Fruit fly (Drosophila melanogaster) whole organism, embryonic: Measurements from ENCODE around the gene Pbgs.
A peak's percentile ranks its signal among the peaks of the same experiment; 100 is the strongest.

Source experiments
- ATbp ChIP-seq: fragments of 200-800 bp; sonication (Bioruptor generic); optimal IDR thresholded peaks from 2 replicates; lab custom pipeline; 2017; ENCODE audit warnings: missing biosample characterization, mild to moderate bottlenecking, missing genetic modification characterization, missing genetic modification reagents
- Aef1 ChIP-seq: fragments of 200-800 bp; sonication (Bioruptor generic); IDR thresholded peaks from 3 replicates; pipeline ENCODE4 v1.3.6; 2022; ENCODE audit warnings: missing biosample characterization, missing genetic modification characterization
- Atf3 ChIP-seq: fragments of 200-800 bp; sonication (Bioruptor generic); optimal IDR thresholded peaks from 3 replicates; lab custom pipeline; 2016; ENCODE audit warnings: missing biosample characterization, missing genetic modification characterization
- CG11247 ChIP-seq: fragments of 200-800 bp; sonication (Bioruptor generic); IDR thresholded peaks from 2 replicates; pipeline ENCODE4 v1.3.6; 2022; ENCODE audit warnings: missing biosample characterization, missing genetic modification characterization
- CG11456 ChIP-seq: fragments of 200-800 bp; sonication (Bioruptor generic); IDR thresholded peaks from 3 replicates; pipeline ENCODE4 v1.3.6; 2022; ENCODE audit warnings: missing biosample characterization, missing genetic modification characterization
- CG12769 ChIP-seq: fragments of 200-800 bp; sonication (Bioruptor generic); optimal IDR thresholded peaks from 2 replicates; lab custom pipeline; 2019; ENCODE audit warnings: missing biosample characterization, mild to moderate bottlenecking, missing genetic modification characterization, moderate library complexity
- CG14050 ChIP-seq: fragments of 200-800 bp; sonication (Bioruptor generic); IDR thresholded peaks from 3 replicates; pipeline ENCODE4 v1.3.6; 2022; ENCODE audit warnings: missing biosample characterization, missing genetic modification characterization
- CG14710 ChIP-seq: fragments of 200-800 bp; sonication (Bioruptor generic); optimal IDR thresholded peaks from 3 replicates; lab custom pipeline; 2019; ENCODE audit warnings: missing biosample characterization, mild to moderate bottlenecking, missing genetic modification characterization, moderate library complexity
- CG15269 ChIP-seq: fragments of 200-800 bp; sonication (Bioruptor generic); optimal IDR thresholded peaks from 2 replicates; lab custom pipeline; 2018; ENCODE audit warnings: missing biosample characterization, mild to moderate bottlenecking, missing genetic modification characterization, moderate library complexity
- CG1647 ChIP-seq: fragments of 200-800 bp; sonication (Bioruptor generic); optimal IDR thresholded peaks from 3 replicates; lab custom pipeline; 2016; ENCODE audit warnings: missing biosample characterization, missing genetic modification characterization
- CG16779 ChIP-seq: fragments of 200-800 bp; sonication (Bioruptor generic); IDR thresholded peaks from 2 replicates; pipeline ENCODE4 v1.3.6; 2022; ENCODE audit warnings: missing biosample characterization, missing genetic modification characterization
- CG17359 ChIP-seq: fragments of 200-800 bp; sonication (Bioruptor generic); optimal IDR thresholded peaks from 3 replicates; lab custom pipeline; 2018; ENCODE audit warnings: missing biosample characterization, mild to moderate bottlenecking, missing genetic modification characterization, moderate library complexity
- CG1832 ChIP-seq: fragments of 200-800 bp; sonication (Bioruptor generic); optimal IDR thresholded peaks from 2 replicates; lab custom pipeline; 2017; ENCODE audit warnings: missing biosample characterization, mild to moderate bottlenecking, missing genetic modification characterization, inconsistent platforms
- CG30403 ChIP-seq: fragments of 200-800 bp; sonication (Bioruptor generic); optimal IDR thresholded peaks from 3 replicates; lab custom pipeline; 2016; ENCODE audit warnings: missing biosample characterization, missing genetic modification characterization
- CG4360 ChIP-seq: fragments of 200-800 bp; sonication (Bioruptor generic); IDR thresholded peaks from 2 replicates; pipeline ENCODE4 v1.3.6; 2022; ENCODE audit warnings: missing biosample characterization, missing genetic modification characterization
- CG5953 ChIP-seq: fragments of 200-800 bp; sonication (Bioruptor generic); IDR thresholded peaks from 2 replicates; pipeline ENCODE4 v1.3.6; 2022; ENCODE audit warnings: missing biosample characterization, missing genetic modification characterization
- CG6689 ChIP-seq: fragments of 200-800 bp; sonication (Bioruptor generic); IDR thresholded peaks from 2 replicates; pipeline ENCODE4 v1.3.6; 2022; ENCODE audit warnings: missing biosample characterization, missing genetic modification characterization
- CG6765 ChIP-seq: fragments of 200-800 bp; sonication (Bioruptor generic); optimal IDR thresholded peaks from 3 replicates; lab custom pipeline; 2017; ENCODE audit warnings: missing biosample characterization, mild to moderate bottlenecking, missing genetic modification characterization
- CG8089 ChIP-seq: fragments of 200-800 bp; sonication (Bioruptor generic); optimal IDR thresholded peaks from 3 replicates; lab custom pipeline; 2016; ENCODE audit warnings: missing biosample characterization, missing genetic modification characterization
- CG8388 ChIP-seq: fragments of 200-800 bp; sonication (Bioruptor generic); optimal IDR thresholded peaks from 2 replicates; lab custom pipeline; 2019; ENCODE audit warnings: missing biosample characterization, mild to moderate bottlenecking, missing genetic modification characterization, moderate library complexity
- CG9817 ChIP-seq: fragments of 200-800 bp; sonication (Bioruptor generic); optimal IDR thresholded peaks from 2 replicates; lab custom pipeline; 2018; ENCODE audit warnings: missing biosample characterization, mild to moderate bottlenecking, missing genetic modification characterization, moderate library complexity
- CG9932 ChIP-seq: fragments of 200-800 bp; sonication (Bioruptor generic); IDR thresholded peaks from 2 replicates; pipeline ENCODE4 v1.3.6; 2022; ENCODE audit warnings: missing biosample characterization, missing genetic modification characterization
- CrebB ChIP-seq: fragments of 200-800 bp; sonication (Bioruptor generic); optimal IDR thresholded peaks from 3 replicates; lab custom pipeline; 2018; ENCODE audit warnings: missing biosample characterization, mild to moderate bottlenecking, missing genetic modification characterization
- Dek ChIP-seq: fragments of 200-800 bp; sonication (Bioruptor generic); optimal IDR thresholded peaks from 3 replicates; lab custom pipeline; 2019; ENCODE audit warnings: missing biosample characterization, mild to moderate bottlenecking, missing genetic modification characterization, moderate library complexity
- Doc3 ChIP-seq: fragments of 200-800 bp; sonication (Bioruptor generic); IDR thresholded peaks from 3 replicates; pipeline ENCODE4 v1.3.6; 2022; ENCODE audit warnings: missing biosample characterization, missing genetic modification characterization; ENCODE audit not compliant: partially characterized antibody
- Elba2 ChIP-seq: fragments of 200-800 bp; sonication (Bioruptor generic); optimal IDR thresholded peaks from 3 replicates; lab custom pipeline; 2016; ENCODE audit warnings: missing biosample characterization, missing genetic modification characterization
- HLH4C ChIP-seq: fragments of 200-800 bp; sonication (Bioruptor generic); IDR thresholded peaks from 3 replicates; pipeline ENCODE4 v1.3.6; 2022; ENCODE audit warnings: missing biosample characterization, missing genetic modification characterization; ENCODE audit not compliant: partially characterized antibody
- Max ChIP-seq: fragments of 200-800 bp; sonication (Bioruptor generic); optimal IDR thresholded peaks from 2 replicates; lab custom pipeline; 2016; ENCODE audit warnings: missing biosample characterization, mild to moderate bottlenecking, missing genetic modification characterization
- NC2β ChIP-seq: fragments of 200-800 bp; sonication (Bioruptor generic); optimal IDR thresholded peaks from 2 replicates; lab custom pipeline; 2016; ENCODE audit warnings: missing biosample characterization, missing genetic modification characterization
- Optix ChIP-seq: fragments of 200-800 bp; sonication (Bioruptor generic); IDR thresholded peaks from 3 replicates; pipeline ENCODE4 v1.3.6; 2022; ENCODE audit warnings: missing biosample characterization, missing genetic modification characterization
- YL-1 ChIP-seq: fragments of 200-800 bp; sonication (Bioruptor generic); optimal IDR thresholded peaks from 3 replicates; lab custom pipeline; 2017; ENCODE audit warnings: missing biosample characterization, mild to moderate bottlenecking, missing genetic modification characterization
- ac ChIP-seq: fragments of 200-800 bp; sonication (Bioruptor generic); optimal IDR thresholded peaks from 3 replicates; lab custom pipeline; 2017; ENCODE audit warnings: missing biosample characterization, mild to moderate bottlenecking, missing genetic modification characterization
- br ChIP-seq: fragments of >200 bp; optimal IDR thresholded peaks from 2 replicates; lab custom pipeline; 2017
- ci ChIP-seq: fragments of 200-800 bp; sonication (Bioruptor generic); IDR thresholded peaks from 3 replicates; pipeline ENCODE4 v1.3.6; 2022; ENCODE audit warnings: missing biosample characterization, missing genetic modification characterization
- da ChIP-seq: fragments of 200-800 bp; sonication (Bioruptor generic); optimal IDR thresholded peaks from 2 replicates; lab custom pipeline; 2016; ENCODE audit warnings: missing biosample characterization, missing genetic modification characterization
- danr ChIP-seq: fragments of 200-800 bp; sonication (Bioruptor generic); IDR thresholded peaks from 2 replicates; pipeline ENCODE4 v1.3.6; 2022; ENCODE audit warnings: missing biosample characterization, missing genetic modification characterization
- dpn ChIP-seq, 2 experiments: fragments of 200-800 bp; sonication (Bioruptor generic); optimal IDR thresholded peaks; 3 replicates each; lab custom pipeline; 2016; ENCODE audit warnings: missing biosample characterization in 2 of 2, missing genetic modification characterization in 2 of 2
- gce ChIP-seq: fragments of 200-800 bp; sonication (Bioruptor generic); IDR thresholded peaks from 3 replicates; pipeline ENCODE4 v1.3.6; 2022; ENCODE audit warnings: missing biosample characterization, missing genetic modification characterization
- hbn ChIP-seq: fragments of 200-800 bp; sonication (Bioruptor generic); IDR thresholded peaks from 2 replicates; pipeline ENCODE4 v1.3.6; 2022; ENCODE audit warnings: missing biosample characterization, missing genetic modification characterization; ENCODE audit not compliant: partially characterized antibody
- inv ChIP-seq: fragments of 200-800 bp; sonication (Bioruptor generic); IDR thresholded peaks from 2 replicates; pipeline ENCODE4 v1.3.6; 2022; ENCODE audit warnings: missing biosample characterization, missing genetic modification characterization; ENCODE audit not compliant: partially characterized antibody
- jumu ChIP-seq: fragments of 200-800 bp; sonication (Bioruptor generic); optimal IDR thresholded peaks from 3 replicates; lab custom pipeline; 2016; ENCODE audit warnings: missing biosample characterization, missing genetic modification characterization
- knrl ChIP-seq: fragments of 200-800 bp; sonication (Bioruptor generic); IDR thresholded peaks from 3 replicates; pipeline ENCODE4 v1.3.6; 2022; ENCODE audit warnings: missing biosample characterization, missing genetic modification characterization; ENCODE audit not compliant: partially characterized antibody
- nau ChIP-seq: fragments of 200-800 bp; sonication (Bioruptor generic); optimal IDR thresholded peaks from 3 replicates; lab custom pipeline; 2017; ENCODE audit warnings: missing biosample characterization, mild to moderate bottlenecking, missing genetic modification characterization, missing genetic modification reagents
- onecut ChIP-seq: fragments of 200-800 bp; sonication (Bioruptor generic); IDR thresholded peaks from 2 replicates; pipeline ENCODE4 v1.3.6; 2022; ENCODE audit warnings: missing biosample characterization, missing genetic modification characterization
- otp ChIP-seq: fragments of 200-800 bp; sonication (Bioruptor generic); IDR thresholded peaks from 3 replicates; pipeline ENCODE4, ENCODE4 v1.3.6; 2022; ENCODE audit warnings: missing biosample characterization, missing genetic modification characterization
- p53 ChIP-seq: fragments of 200-800 bp; sonication (Bioruptor generic); optimal IDR thresholded peaks from 2 replicates; lab custom pipeline; 2016; ENCODE audit warnings: missing biosample characterization, missing genetic modification characterization
- phol ChIP-seq: fragments of 200-800 bp; sonication (Bioruptor generic); optimal IDR thresholded peaks from 3 replicates; lab custom pipeline; 2018; ENCODE audit warnings: missing biosample characterization, mild to moderate bottlenecking, missing genetic modification characterization, moderate library complexity
- sqz ChIP-seq: fragments of 200-800 bp; sonication (Bioruptor generic); optimal IDR thresholded peaks from 3 replicates; lab custom pipeline; 2018; ENCODE audit warnings: missing biosample characterization, mild to moderate bottlenecking, missing genetic modification characterization
- trh ChIP-seq: fragments of 200-800 bp; sonication (Bioruptor generic); optimal IDR thresholded peaks from 2 replicates; lab custom pipeline; 2016; ENCODE audit warnings: missing biosample characterization, missing genetic modification characterization

Pbgs gene

dm6 chr3L:12277054-12277879 lies 6.1 kb upstream of the Pbgs start, which contains the start of the genes Sms and INPP5E (continued):
- TF ChIP-seq Atf3 (GFP tag; lab: Kevin White, UChicago) (no peak), Max (GFP tag; lab: Kevin White, UChicago) (peak; percentile 33), CG12769 (tag; lab: Kevin White, UChicago) (no peak), sqz (no peak), CG9932 (GFP tag; lab: Robert Waterston, UW) (peak; percentile 91), CG6689 (peak; percentile 43), CG9817 (tag; lab: Kevin White, UChicago) (peak; percentile 42), YL-1 (GFP tag; lab: Kevin White, UChicago) (no peak), Doc3 (GFP tag; lab: Robert Waterston, UW) (peak; percentile 73; the same call in 2 of the 3 replicates), p53 (GFP tag; lab: Kevin White, UChicago) (no peak), otp (0 out of 3 replicates have a peak, but pooled peaks have one; percentile 43), CG6765 (GFP tag; lab: Kevin White, UChicago) (no peak), br (lab: Kevin White, UChicago) (no peak), Elba2 (GFP tag; lab: Kevin White, UChicago) (peak; percentile 11), CG4360 (GFP tag; lab: Robert Waterston, UW) (0 out of 2 replicates have a peak, but pooled peaks have one; percentile 23), CG11247 (GFP tag; lab: Robert Waterston, UW) (no peak; the same call in 1 of the 2 replicates), knrl (GFP tag; lab: Robert Waterston, UW) (peak; percentile 88), CG11456 (GFP tag; lab: Robert Waterston, UW) (peak; percentile 79), CG8388 (GFP tag; lab: Kevin White, UChicago) (peak; percentile 17), jumu (GFP tag; lab: Kevin White, UChicago) (no peak), CG14710 (tag; lab: Kevin White, UChicago) (peak; percentile 83), CG16779 (no peak), ATbp (GFP tag; lab: Kevin White, UChicago) (no peak), CG5953 (GFP tag; lab: Robert Waterston, UW) (no peak), phol (tag; lab: Kevin White, UChicago) (peak; percentile 65), CG8089 (GFP tag; lab: Kevin White, UChicago) (no peak), CrebB (tag; lab: Kevin White, UChicago) (no peak), Aef1 (GFP tag; lab: Robert Waterston, UW) (no peak), HLH4C (GFP tag; lab: Robert Waterston, UW) (peak; percentile 80), CG1832 (GFP tag; lab: Kevin White, UChicago) (no peak), CG30403 (GFP tag; lab: Kevin White, UChicago) (peak; percentile 74), onecut (GFP tag; lab: Robert Waterston, UW) (no peak), trh (no peak), NC2β (GFP tag; lab: Kevin White, UChicago) (no peak), CG14050 (GFP tag; lab: Robert Waterston, UW) (no peak), CG17359 (tag; lab: Kevin White, UChicago) (peak; percentile 55), CG1647 (no peak), gce (GFP tag; lab: Robert Waterston, UW) (no peak), ci (peak; percentile 7; the same call in 1 of the 3 replicates), da (no peak), hbn (GFP tag; lab: Robert Waterston, UW) (peak; percentile 80), Optix (GFP tag; lab: Robert Waterston, UW) (0 out of 3 replicates have a peak, but pooled peaks have one; percentile 8), dpn (GFP tag; optimal IDR thresholded peaks at IDR 0.05; lab: Kevin White, UChicago) (peak in 1 of 2 experiments; percentile 55), danr (no peak), CG15269 (tag; lab: Kevin White, UChicago) (peak; percentile 61), inv (GFP tag; lab: Robert Waterston, UW) (peak; percentile 89), Dek (tag; lab: Kevin White, UChicago) (peak; percentile 60), nau (GFP tag; lab: Kevin White, UChicago) (no peak), ac (GFP tag; lab: Kevin White, UChicago) (no peak)
